Worm (Caenorhabditis elegans): ENCODE results near the gene col-156.

DNA sequence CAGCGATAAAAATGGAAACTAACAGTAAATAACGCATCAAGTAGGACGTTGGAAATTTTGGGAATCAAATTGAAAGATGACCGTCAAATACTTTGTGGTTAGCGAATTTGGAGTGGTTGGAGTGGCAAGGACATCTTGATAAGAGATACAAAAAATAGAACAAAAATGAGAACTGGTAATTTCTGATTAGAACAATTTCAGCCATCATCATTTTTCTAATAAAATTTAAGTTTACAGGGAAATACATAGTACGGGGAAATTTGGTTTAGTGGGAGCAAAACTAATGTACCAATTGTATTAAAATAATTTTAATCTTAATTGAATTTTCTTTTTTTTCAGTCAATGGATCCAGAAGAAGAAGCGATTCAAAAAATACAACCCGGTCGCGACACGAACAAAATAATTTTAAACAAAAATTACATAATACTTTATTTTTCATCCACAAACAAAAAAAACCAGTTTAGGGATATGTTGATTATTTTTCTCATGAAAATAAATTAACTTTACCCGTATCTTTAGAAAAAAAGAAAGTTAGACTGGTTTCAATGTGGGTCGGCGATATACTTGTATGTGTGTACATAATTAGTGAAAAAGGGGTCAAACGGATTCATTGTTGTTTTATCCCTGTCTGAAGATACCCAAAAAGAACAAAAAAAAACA lies 39.1 kb downstream of the col-156 start, which contains the start of the genes K03B8.8 and grl-3:
- TF ChIP-seq flt-1 (GFP tag; IDR thresholded peaks at IDR 0.05) (no peak), tab-1 (GFP tag; IDR thresholded peaks at IDR 0.05) (no peak), ztf-23 (GFP tag; IDR thresholded peaks at IDR 0.05) (no peak)

Measured in whole organism, midembryonic.